Worm (Caenorhabditis elegans): ENCODE measurements around the gene F09E5.11.

Gene F09E5.11

DNA sequence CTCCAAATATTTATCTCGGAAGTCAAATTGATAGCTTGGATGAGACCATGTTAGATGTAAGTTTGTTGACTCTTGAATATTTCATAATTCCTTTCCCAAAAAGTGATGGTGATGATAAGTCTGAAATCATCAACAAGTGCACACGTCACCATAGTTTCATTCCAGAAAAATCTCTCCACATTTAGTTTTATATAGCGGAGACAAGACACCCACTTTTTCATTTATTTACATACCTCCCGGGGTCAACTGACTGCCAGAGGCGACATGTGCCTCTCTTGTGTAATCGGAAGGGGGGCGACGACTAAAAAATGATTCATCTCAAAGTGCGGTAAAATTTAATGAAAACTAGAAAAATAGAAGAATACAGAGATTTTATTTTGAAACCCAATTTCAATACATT is 19.7 kb downstream of the F09E5.11 start (continued):
- TF ChIP-seq Y56A3A.18 (GFP tag; IDR thresholded peaks at IDR 0.05) (no peak), attf-5 (GFP tag; optimal IDR thresholded peaks at IDR 0.05) (peak; percentile 54), Y53F4B.3 (GFP tag; IDR thresholded peaks at IDR 0.05) (no peak), cebp-1 (GFP tag; IDR thresholded peaks at IDR 0.05) (peak; percentile 74), cebp-1 (tag; optimal IDR thresholded peaks at IDR 0.05) (peak; percentile 82), let-607 (tag; optimal IDR thresholded peaks at IDR 0.05) (peak in 1 of 2 experiments; percentile 2)

DNA sequence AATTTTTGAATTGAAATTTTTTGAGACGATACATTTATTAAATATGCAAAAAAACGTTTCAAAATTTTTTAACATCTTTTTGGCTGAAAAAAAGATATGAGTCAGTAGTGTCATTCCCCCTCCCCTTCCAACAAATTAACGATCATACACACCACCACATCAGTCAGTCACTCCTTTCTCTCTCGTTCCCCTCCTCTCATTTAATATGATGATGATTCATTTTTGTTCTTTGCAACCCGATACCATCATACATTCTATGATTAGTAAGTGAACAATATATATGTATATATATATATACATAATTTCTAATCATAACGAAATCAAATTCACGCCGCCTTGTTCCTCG is 20.5 kb downstream of the F09E5.11 start:
- TF ChIP-seq F55B11.4 (tag; optimal IDR thresholded peaks at IDR 0.05; ENCODE audit: borderline replicate concordance, insufficient read depth) (no peak), lin-26 (GFP tag; IDR thresholded peaks at IDR 0.05) (0 out of 2 replicates have a peak, but pooled peaks have one; percentile 8), attf-3 (GFP tag; conservative IDR thresholded peaks at IDR 0.05) (no peak), nhr-80 (tag; optimal IDR thresholded peaks at IDR 0.05) (peak; percentile 31), rpc-1 (optimal IDR thresholded peaks at IDR 0.05) (no peak), rpc-1 (tag; optimal IDR thresholded peaks at IDR 0.05) (no peak), B0019.2 (GFP tag; conservative IDR thresholded peaks at IDR 0.05) (no peak), ztf-26 (tag; optimal IDR thresholded peaks at IDR 0.05) (no peak), ceh-79 (tag; optimal IDR thresholded peaks at IDR 0.05) (no peak), F49E8.2 (tag; optimal IDR thresholded peaks at IDR 0.05; ENCODE audit: insufficient read depth) (no peak), tbp1 (GFP tag; optimal IDR thresholded peaks at IDR 0.05) (no peak), sptf-2 (GFP tag; optimal IDR thresholded peaks at IDR 0.05) (no peak), lsl-1 (GFP tag; optimal IDR thresholded peaks at IDR 0.05) (no peak), F39B2.1 (GFP tag; IDR thresholded peaks at IDR 0.05) (no peak), nhr-90 (tag; optimal IDR thresholded peaks at IDR 0.05) (no peak), lin-35 (GFP tag; optimal IDR thresholded peaks at IDR 0.05) (no peak), unc-62 (GFP tag; optimal IDR thresholded peaks at IDR 0.05) (peak; percentile 21), madf-8 (GFP tag; conservative IDR thresholded peaks at IDR 0.05) (no peak), F10E7.11 (tag; optimal IDR thresholded peaks at IDR 0.05) (no peak), T26A5.8 (tag; optimal IDR thresholded peaks at IDR 0.05) (no peak), F22D6.2 (tag; optimal IDR thresholded peaks at IDR 0.05) (no peak)

DNA sequence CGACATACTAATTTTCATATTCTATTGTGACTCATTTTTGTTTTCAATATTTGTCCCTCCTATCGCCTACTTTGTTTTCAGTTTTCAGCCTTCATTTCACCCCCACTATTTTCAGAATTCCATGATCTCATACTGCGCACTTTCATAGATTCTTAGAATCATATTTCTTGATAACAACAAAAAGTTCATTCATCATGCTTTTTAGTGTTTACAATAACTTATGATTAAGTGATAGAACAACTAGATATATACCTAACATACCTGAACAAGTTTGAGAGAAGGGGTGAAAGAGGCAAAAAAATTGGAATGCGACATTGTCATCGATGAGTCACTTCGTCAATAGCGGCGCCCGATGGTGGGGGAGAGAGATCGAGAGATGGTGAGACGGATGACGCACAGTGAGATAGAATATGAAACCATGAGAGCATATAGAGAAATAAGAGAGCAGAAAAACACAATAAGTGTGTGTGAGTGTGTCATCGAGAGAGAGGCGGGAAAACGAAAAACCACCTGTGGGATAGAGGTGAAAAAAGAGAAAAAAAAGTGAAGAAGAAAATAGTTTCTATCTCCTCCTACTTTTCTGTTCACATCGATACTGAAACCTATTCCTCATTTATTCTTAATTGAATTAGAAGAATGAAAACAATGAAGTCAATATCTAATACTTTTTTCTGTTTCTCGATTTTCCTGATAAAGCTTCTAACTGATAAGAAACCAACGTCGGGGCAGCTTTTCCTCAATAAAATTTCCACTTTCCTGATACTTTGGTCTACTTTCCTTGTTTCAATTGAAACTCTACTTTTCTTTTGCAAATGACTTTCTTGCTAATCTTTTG is 21.1 kb downstream of the F09E5.11 start:
- TF ChIP-seq die-1 (tag; optimal IDR thresholded peaks at IDR 0.05) (peak; percentile 5), lin-40 (tag; optimal IDR thresholded peaks at IDR 0.05) (peak; percentile 67), cebp-1 (GFP tag; IDR thresholded peaks at IDR 0.05) (no peak), cebp-1 (tag; optimal IDR thresholded peaks at IDR 0.05) (peak; percentile 69), dox-1 (GFP tag; IDR thresholded peaks at IDR 0.05) (peak; percentile 40; the same call in 1 of the 2 replicates), ceh-100 (GFP tag; IDR thresholded peaks at IDR 0.05) (0 out of 2 replicates have a peak, but pooled peaks have one; percentile 13), ztf-26 (tag; optimal IDR thresholded peaks at IDR 0.05) (peak; percentile 11), lin-35 (GFP tag; optimal IDR thresholded peaks at IDR 0.05) (peak in 1 of 3 experiments; percentile 40), ZK185.1 (tag; optimal IDR thresholded peaks at IDR 0.05; ENCODE audit: poor library complexity, severe bottlenecking) (peak; percentile 45), egl-18 (GFP tag; IDR thresholded peaks at IDR 0.05) (no peak), hmg-1.2 (GFP tag; IDR thresholded peaks at IDR 0.05) (peak; percentile 81), F23B12.7 (tag; optimal IDR thresholded peaks at IDR 0.05; ENCODE audit: insufficient read depth) (no peak), Y56A3A.18 (GFP tag; IDR thresholded peaks at IDR 0.05) (no peak), pbrm-1 (GFP tag; IDR thresholded peaks at IDR 0.05) (peak; percentile 43; the same call in 1 of the 2 replicates), K11D2.4 (GFP tag; IDR thresholded peaks at IDR 0.05) (peak; percentile 66), egl-44 (GFP tag; IDR thresholded peaks at IDR 0.05) (no peak), lin-54 (GFP tag; optimal IDR thresholded peaks at IDR 0.05) (peak; percentile 30), mcd-1 (GFP tag; IDR thresholded peaks at IDR 0.05) (peak; percentile 40; the same call in 1 of the 2 replicates), lag-1 (GFP tag; IDR thresholded peaks at IDR 0.05) (no peak), snpc-1.3 (tag; optimal IDR thresholded peaks at IDR 0.05; ENCODE audit: insufficient read depth) (no peak), atf-7 (tag; optimal IDR thresholded peaks at IDR 0.05) (peak; percentile 27), nfyb-1 (GFP tag; IDR thresholded peaks at IDR 0.05) (peak; percentile 49; the same call in 1 of the 2 replicates)

All from whole organism, young adult.